In the genomic region with DNA sequence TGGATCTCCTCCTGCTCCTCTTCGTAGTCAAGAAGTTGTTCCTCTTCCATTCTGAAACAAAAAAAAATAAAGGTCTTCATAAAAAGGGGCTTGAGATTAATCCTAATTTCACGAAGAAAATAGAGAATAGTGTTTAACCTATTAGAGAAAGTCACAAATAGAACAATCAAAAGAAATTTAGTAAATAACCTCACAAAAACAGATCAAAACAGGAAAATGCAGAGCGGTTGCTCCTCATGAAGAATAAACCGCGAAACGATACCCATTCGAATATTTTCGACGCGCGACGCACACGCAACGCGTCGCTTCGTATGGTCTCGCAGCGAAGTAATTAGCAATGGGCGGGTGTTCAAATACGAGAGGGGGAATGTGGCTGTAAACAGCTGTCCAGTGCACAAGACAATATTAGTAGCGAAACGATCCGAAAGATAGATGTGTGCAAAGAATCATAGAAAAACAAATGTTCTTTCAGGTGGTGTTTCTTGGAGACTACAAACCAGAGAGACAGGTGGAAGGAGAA, we compare ENCODE assay signal across 2 worm cellular contexts.
TF ChIP-seq lines count a peak whose summit lies in the region.

A gene (minus strand): TSS at position 51 of the 520 bp plus-strand sequence.

TF ChIP-seq in whole organism, L1 larva, 84 proteins besides CTCF, POLR2A, EP300 and RAD21 (continued from another document):
- peak; percentile 2 for TF ChIP-seq fkh-10 (GFP tag; optimal IDR thresholded peaks at IDR 0.05; lab: Kevin White, UChicago)
- peak; percentile 39 for TF ChIP-seq zip-4 (GFP tag; optimal IDR thresholded peaks at IDR 0.05; lab: Kevin White, UChicago)
- peak; percentile 82 for TF ChIP-seq nhr-85 (tag; lab: Kevin White, UChicago)
- TF ChIP-seq mdl-1 (tag; optimal IDR thresholded peaks at IDR 0.05; lab: Kevin White, UChicago) = peak in 1 of 2 experiments; percentile 81
- peak; percentile 63 for TF ChIP-seq F16B12.6 (tag; optimal IDR thresholded peaks at IDR 0.05; lab: Kevin White, UChicago)
- peak; percentile 76 for TF ChIP-seq tbx-2 (tag; optimal IDR thresholded peaks at IDR 0.05; lab: Kevin White, UChicago)
- TF ChIP-seq ztf-11 (tag; optimal IDR thresholded peaks at IDR 0.05; lab: Kevin White, UChicago) = peak in 1 of 2 experiments; percentile 47
- peak; percentile 55; the same call in 1 of the 2 replicates for TF ChIP-seq grh-1 (GFP tag; IDR thresholded peaks at IDR 0.05; lab: Robert Waterston, UW)
- no peak for TF ChIP-seq alr-1 (tag; optimal IDR thresholded peaks at IDR 0.05; lab: Kevin White, UChicago; ENCODE audit: borderline replicate concordance)
- peak; percentile 100 for TF ChIP-seq vab-15 (tag; optimal IDR thresholded peaks at IDR 0.05; lab: Kevin White, UChicago)
- peak; percentile 65 for TF ChIP-seq unc-130 (tag; optimal IDR thresholded peaks at IDR 0.05; lab: Kevin White, UChicago)
- no peak for TF ChIP-seq unc-62 (GFP tag; optimal IDR thresholded peaks at IDR 0.05; lab: Kevin White, UChicago)
- TF ChIP-seq mab-9 (GFP tag; IDR thresholded peaks at IDR 0.05; lab: Robert Waterston, UW) = peak; percentile 39; the same call in 1 of the 2 replicates
- TF ChIP-seq ceh-82 (tag; optimal IDR thresholded peaks at IDR 0.05; lab: Kevin White, UChicago) = peak; percentile 24 to 88 (median 69)
- no peak for TF ChIP-seq hpl-2 (GFP tag; optimal IDR thresholded peaks at IDR 0.05; lab: Kevin White, UChicago)
- peak; percentile 89 for TF ChIP-seq lin-13 (GFP tag; optimal IDR thresholded peaks at IDR 0.05; lab: Kevin White, UChicago)
- TF ChIP-seq egl-13 (tag; optimal IDR thresholded peaks at IDR 0.05; lab: Kevin White, UChicago) = peak; percentile 2
- TF ChIP-seq ceh-90 (tag; optimal IDR thresholded peaks at IDR 0.05; lab: Kevin White, UChicago) = no peak
- peak; percentile 37 for TF ChIP-seq lir-3 (tag; optimal IDR thresholded peaks at IDR 0.05; lab: Kevin White, UChicago; ENCODE audit: poor library complexity)
- peak; percentile 93 to 98 for TF ChIP-seq lin-35 (GFP tag; optimal IDR thresholded peaks at IDR 0.05; lab: Kevin White, UChicago)
- TF ChIP-seq pqm-1 (tag; optimal IDR thresholded peaks at IDR 0.05; lab: Kevin White, UChicago) = no peak
- TF ChIP-seq nhr-71 (tag; optimal IDR thresholded peaks at IDR 0.05; lab: Kevin White, UChicago) = peak; percentile 91
- TF ChIP-seq efl-3 (GFP tag; optimal IDR thresholded peaks at IDR 0.05; lab: Kevin White, UChicago) = no peak
- TF ChIP-seq nhr-20 (tag; optimal IDR thresholded peaks at IDR 0.05; lab: Kevin White, UChicago) = peak; percentile 87
TF ChIP-seq in whole organism, L1 larva: peak in this region for 54.

TF ChIP-seq in whole organism, young adult, 124 proteins besides CTCF, POLR2A, EP300 and RAD21 (continued from another document):
- TF ChIP-seq ztf-25 (GFP tag; IDR thresholded peaks at IDR 0.05; lab: Robert Waterston, UW) = no peak
- TF ChIP-seq tbp1 (GFP tag; optimal IDR thresholded peaks at IDR 0.05; lab: Kevin White, UChicago) = peak; percentile 54
- peak; percentile 51 for TF ChIP-seq lsl-1 (GFP tag; optimal IDR thresholded peaks at IDR 0.05; lab: Kevin White, UChicago)
- no peak for TF ChIP-seq sdz-38 (tag; optimal IDR thresholded peaks at IDR 0.05; lab: Kevin White, UChicago)
- TF ChIP-seq hlh-12 (tag; optimal IDR thresholded peaks at IDR 0.05; lab: Kevin White, UChicago) = no peak
- TF ChIP-seq F23B12.7 (tag; optimal IDR thresholded peaks at IDR 0.05; lab: Kevin White, UChicago; ENCODE audit: insufficient read depth) = no peak
- TF ChIP-seq zim-3 (tag; optimal IDR thresholded peaks at IDR 0.05; lab: Kevin White, UChicago) = no peak
- TF ChIP-seq mes-4 (tag; optimal IDR thresholded peaks at IDR 0.05; lab: Kevin White, UChicago) = no peak
- TF ChIP-seq B0035.1 (tag; optimal IDR thresholded peaks at IDR 0.05; lab: Kevin White, UChicago) = no peak
- TF ChIP-seq Y56A3A.18 (GFP tag; IDR thresholded peaks at IDR 0.05; lab: Robert Waterston, UW) = no peak
- no peak for TF ChIP-seq ztf-22 (GFP tag; optimal IDR thresholded peaks at IDR 0.05; lab: Kevin White, UChicago)
- no peak for TF ChIP-seq akir-1 (GFP tag; optimal IDR thresholded peaks at IDR 0.05; lab: Kevin White, UChicago)
- peak; percentile 45 for TF ChIP-seq ZK185.1 (tag; optimal IDR thresholded peaks at IDR 0.05; lab: Kevin White, UChicago; ENCODE audit: poor library complexity, severe bottlenecking)
- TF ChIP-seq nfya-2 (GFP tag; IDR thresholded peaks at IDR 0.05; lab: Robert Waterston, UW) = no peak
- TF ChIP-seq sea-2 (GFP tag; IDR thresholded peaks at IDR 0.05; lab: Robert Waterston, UW) = no peak
- no peak for TF ChIP-seq tbx-9 (tag; optimal IDR thresholded peaks at IDR 0.05; lab: Kevin White, UChicago; ENCODE audit: borderline replicate concordance)
- no peak for TF ChIP-seq T26A5.8 (tag; optimal IDR thresholded peaks at IDR 0.05; lab: Kevin White, UChicago)
- no peak for TF ChIP-seq ztf-28 (GFP tag; IDR thresholded peaks at IDR 0.05; lab: Robert Waterston, UW)
- TF ChIP-seq ztf-26 (tag; optimal IDR thresholded peaks at IDR 0.05; lab: Kevin White, UChicago) = no peak
- TF ChIP-seq C06A6.2 (GFP tag; conservative IDR thresholded peaks at IDR 0.05; lab: Robert Waterston, UW) = no peak
- TF ChIP-seq F57C9.4 (tag; optimal IDR thresholded peaks at IDR 0.05; lab: Kevin White, UChicago) = no peak
- no peak for TF ChIP-seq hlh-26 (GFP tag; conservative IDR thresholded peaks at IDR 0.05; lab: Robert Waterston, UW)
- no peak for TF ChIP-seq cebp-1 (GFP tag; IDR thresholded peaks at IDR 0.05; lab: Robert Waterston, UW)
- no peak for TF ChIP-seq cebp-1 (tag; optimal IDR thresholded peaks at IDR 0.05; lab: Kevin White, UChicago)
- no peak for TF ChIP-seq nhr-80 (tag; optimal IDR thresholded peaks at IDR 0.05; lab: Kevin White, UChicago)
- no peak for TF ChIP-seq bed-2 (GFP tag; IDR thresholded peaks at IDR 0.05; lab: Robert Waterston, UW)
- TF ChIP-seq Y53F4B.3 (GFP tag; IDR thresholded peaks at IDR 0.05; lab: Robert Waterston, UW) = no peak
- TF ChIP-seq F49E8.2 (tag; optimal IDR thresholded peaks at IDR 0.05; lab: Kevin White, UChicago; ENCODE audit: insufficient read depth) = no peak
- peak; percentile 57; the same call in 1 of the 2 replicates for TF ChIP-seq hsf-1 (GFP tag; IDR thresholded peaks at IDR 0.05; lab: Robert Waterston, UW)
- no peak for TF ChIP-seq F39B2.1 (GFP tag; IDR thresholded peaks at IDR 0.05; lab: Robert Waterston, UW)
- no peak for TF ChIP-seq sptf-2 (GFP tag; optimal IDR thresholded peaks at IDR 0.05; lab: Kevin White, UChicago)
